Fruit fly (Drosophila melanogaster): ENCODE data around the gene Rpt3.

dm6 chrX:11149201-11149600, 24.3 kb downstream of the Rpt3 start, which contains the start of gene Lint-1:
- no peak for TF ChIP-seq Ets96B (tag; optimal IDR thresholded peaks at IDR 0.05)
- TF ChIP-seq CG3919 (GFP tag; optimal IDR thresholded peaks at IDR 0.05): peak; percentile 5
- TF ChIP-seq CG31627 (GFP tag; optimal IDR thresholded peaks at IDR 0.05): peak; percentile 48
- no peak for TF ChIP-seq CG8119 (GFP tag; IDR thresholded peaks at IDR 0.05)
- TF ChIP-seq Sox15 (GFP tag; optimal IDR thresholded peaks at IDR 0.05): no peak
- TF ChIP-seq Blimp-1 (GFP tag; optimal IDR thresholded peaks at IDR 0.05): no peak
- TF ChIP-seq svp (GFP tag): peak; percentile 69
- peak; percentile 40 for TF ChIP-seq topi (GFP tag; optimal IDR thresholded peaks at IDR 0.05)
- no peak for TF ChIP-seq CG34406 (GFP tag; optimal IDR thresholded peaks at IDR 0.05)
- peak; percentile 23 for TF ChIP-seq acj6 (GFP tag; optimal IDR thresholded peaks at IDR 0.05)
- peak; percentile 35 for TF ChIP-seq Smox (GFP tag; optimal IDR thresholded peaks at IDR 0.05)

Measured in whole organism, prepupa.